Worm (Caenorhabditis elegans): ENCODE measurements around the gene F45D3.1.

The F45D3.1 gene

DNA sequence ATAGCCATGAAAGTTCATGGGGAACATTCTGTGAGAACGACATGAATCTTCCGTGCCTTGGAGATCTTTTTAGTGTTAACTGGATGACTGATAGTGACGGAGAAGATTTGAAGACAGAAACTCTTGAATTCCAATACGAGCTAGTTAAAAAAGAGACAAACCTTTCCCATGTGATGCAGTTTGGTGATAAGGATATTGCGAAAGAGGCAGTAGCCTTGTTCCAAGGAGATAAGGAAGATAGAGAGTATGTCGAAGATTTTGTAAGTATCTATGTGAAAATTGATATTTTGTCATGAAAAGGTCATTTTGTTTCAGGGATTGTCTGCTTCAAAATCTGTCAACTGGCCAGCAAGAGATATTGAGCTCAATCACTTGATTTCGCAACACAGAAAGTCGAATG, 13.0 kb upstream of the F45D3.1 start:
- peak; percentile 12 for TF ChIP-seq F13H6.1 (tag; optimal IDR thresholded peaks at IDR 0.05)
- TF ChIP-seq nhr-6 (tag; optimal IDR thresholded peaks at IDR 0.05), result no peak
- TF ChIP-seq sma-9 (GFP tag; optimal IDR thresholded peaks at IDR 0.05), result peak; percentile 39
- no peak for TF ChIP-seq sma-9 (tag; optimal IDR thresholded peaks at IDR 0.05)
- no peak for TF ChIP-seq mbf-1 (tag; optimal IDR thresholded peaks at IDR 0.05)
- no peak for TF ChIP-seq R02D3.7 (tag; optimal IDR thresholded peaks at IDR 0.05)
- TF ChIP-seq sma-3 (GFP tag; optimal IDR thresholded peaks at IDR 0.05), result no peak
- no peak for TF ChIP-seq sem-4 (tag; optimal IDR thresholded peaks at IDR 0.05)
- TF ChIP-seq skn-1 (tag; optimal IDR thresholded peaks at IDR 0.05), result no peak
- TF ChIP-seq fos-1 (tag; optimal IDR thresholded peaks at IDR 0.05), result peak; percentile 2
- TF ChIP-seq nhr-23 (tag; optimal IDR thresholded peaks at IDR 0.05), result no peak

DNA sequence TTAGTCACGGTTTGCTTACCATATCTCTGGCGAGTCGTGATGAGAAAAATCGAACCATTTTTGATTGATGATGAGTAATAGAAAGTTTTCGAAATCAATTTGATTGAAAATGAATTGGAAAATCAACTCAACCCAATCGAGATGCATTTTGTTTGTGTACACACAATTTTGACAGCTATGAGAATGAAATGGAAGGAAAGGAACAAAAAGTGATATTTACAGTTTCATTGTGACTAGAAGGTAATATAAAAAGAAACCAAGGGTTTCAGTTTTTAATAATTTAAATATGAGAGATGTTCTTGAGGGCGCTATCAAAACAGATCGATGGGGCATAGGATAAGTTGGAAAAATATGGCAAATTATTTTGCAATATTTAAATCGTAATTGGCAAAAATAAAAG, 9.7 kb upstream of the F45D3.1 start, which contains the start of gene cal-1:
Gene cal-1 (minus strand): TSS at position 101 of the 400 bp plus-strand sequence.
- no peak for TF ChIP-seq ceh-82 (tag; optimal IDR thresholded peaks at IDR 0.05)
- TF ChIP-seq sma-3 (GFP tag; optimal IDR thresholded peaks at IDR 0.05), result no peak
- TF ChIP-seq nhr-25 (tag; optimal IDR thresholded peaks at IDR 0.05), result no peak
- no peak for TF ChIP-seq unc-55 (GFP tag; optimal IDR thresholded peaks at IDR 0.05)

DNA sequence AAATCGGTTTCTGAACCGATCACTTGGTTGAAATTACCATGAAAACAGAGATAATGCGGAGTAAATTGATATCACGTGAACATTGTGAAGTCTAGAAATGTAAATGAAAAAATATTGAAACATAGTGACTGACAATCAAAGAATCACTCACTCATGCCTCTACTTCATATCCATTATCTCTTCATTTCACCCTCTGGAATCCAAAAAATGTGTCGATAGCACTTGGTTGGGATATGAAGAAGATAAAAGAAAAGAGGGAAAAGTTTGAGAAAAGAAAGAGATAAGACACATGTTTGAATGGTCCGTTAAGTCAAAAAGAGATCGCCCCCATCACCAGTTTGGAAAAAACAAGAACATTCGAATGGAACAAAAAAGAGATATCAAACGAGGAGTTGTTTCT, 9.1 kb upstream of the F45D3.1 start:
- TF ChIP-seq ztf-1 (GFP tag; conservative IDR thresholded peaks at IDR 0.05), result no peak
- peak; percentile 31 for TF ChIP-seq sma-9 (GFP tag; optimal IDR thresholded peaks at IDR 0.05)
- TF ChIP-seq sma-9 (tag; optimal IDR thresholded peaks at IDR 0.05), result no peak
- no peak for TF ChIP-seq R02D3.7 (tag; optimal IDR thresholded peaks at IDR 0.05)
- TF ChIP-seq skn-1 (tag; optimal IDR thresholded peaks at IDR 0.05), result no peak
- TF ChIP-seq nhr-10 (tag; optimal IDR thresholded peaks at IDR 0.05), result no peak
- peak; percentile 56 for TF ChIP-seq nhr-129 (tag; optimal IDR thresholded peaks at IDR 0.05)
- no peak for TF ChIP-seq nhr-21 (tag; optimal IDR thresholded peaks at IDR 0.05)
- TF ChIP-seq F13H6.1 (tag; optimal IDR thresholded peaks at IDR 0.05), result peak; percentile 60
- TF ChIP-seq lsy-2 (tag; optimal IDR thresholded peaks at IDR 0.05), result peak in 1 of 2 experiments; percentile 46
- no peak for TF ChIP-seq sem-4 (tag; optimal IDR thresholded peaks at IDR 0.05)
- peak; percentile 44 for TF ChIP-seq C34F6.9 (tag; optimal IDR thresholded peaks at IDR 0.05)
- TF ChIP-seq ztf-11 (tag; optimal IDR thresholded peaks at IDR 0.05), result no peak
- TF ChIP-seq ztf-4 (tag; optimal IDR thresholded peaks at IDR 0.05), result no peak
- TF ChIP-seq alr-1 (tag; optimal IDR thresholded peaks at IDR 0.05), result no peak

DNA sequence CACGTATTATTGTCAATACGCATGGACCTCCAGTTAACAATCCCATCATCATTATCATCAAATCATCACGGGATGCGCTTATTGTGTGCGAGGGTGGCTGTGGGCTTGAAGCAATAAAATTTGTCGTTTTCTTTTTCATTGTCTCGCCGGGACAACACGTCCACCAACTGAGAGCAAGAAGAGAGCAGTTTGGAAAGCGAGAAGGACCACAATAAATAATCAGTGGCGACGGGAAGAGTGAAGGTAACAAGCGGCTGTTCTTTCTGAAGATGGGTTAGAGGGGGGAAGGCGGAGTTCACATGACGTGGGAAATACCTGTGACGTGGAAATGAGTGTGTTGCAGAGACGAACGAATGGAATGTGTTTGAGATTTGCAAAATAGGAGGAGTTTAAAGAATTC, 8.1 kb upstream of the F45D3.1 start:
- TF ChIP-seq ztf-11 (tag; optimal IDR thresholded peaks at IDR 0.05) (no peak), crh-2 (tag; optimal IDR thresholded peaks at IDR 0.05) (peak; percentile 65), ZK546.5 (tag; optimal IDR thresholded peaks at IDR 0.05) (no peak), mab-5 (tag; optimal IDR thresholded peaks at IDR 0.05) (peak; percentile 74), lin-13 (GFP tag; optimal IDR thresholded peaks at IDR 0.05) (no peak), C34F6.9 (tag; optimal IDR thresholded peaks at IDR 0.05) (peak; percentile 21), elt-3 (tag; optimal IDR thresholded peaks at IDR 0.05) (no peak), nhr-10 (tag; optimal IDR thresholded peaks at IDR 0.05) (no peak), alr-1 (tag; optimal IDR thresholded peaks at IDR 0.05) (no peak), nhr-77 (tag; optimal IDR thresholded peaks at IDR 0.05) (no peak), ceh-82 (tag; optimal IDR thresholded peaks at IDR 0.05) (no peak), ceh-16 (tag; optimal IDR thresholded peaks at IDR 0.05) (no peak), nhr-6 (tag; optimal IDR thresholded peaks at IDR 0.05) (no peak), lin-39 (tag; optimal IDR thresholded peaks at IDR 0.05) (no peak), egl-27 (tag; optimal IDR thresholded peaks at IDR 0.05) (no peak), unc-62 (GFP tag; optimal IDR thresholded peaks at IDR 0.05) (no peak), peb-1 (tag; optimal IDR thresholded peaks at IDR 0.05) (no peak), nhr-129 (tag; optimal IDR thresholded peaks at IDR 0.05) (peak; percentile 71), gmeb-1 (tag; optimal IDR thresholded peaks at IDR 0.05) (no peak), nhr-25 (tag; optimal IDR thresholded peaks at IDR 0.05) (no peak), lsy-2 (tag; optimal IDR thresholded peaks at IDR 0.05) (peak in 1 of 2 experiments; percentile 56), nhr-23 (tag; optimal IDR thresholded peaks at IDR 0.05) (no peak), aly-2 (tag; optimal IDR thresholded peaks at IDR 0.05) (no peak), nhr-11 (tag; optimal IDR thresholded peaks at IDR 0.05) (no peak), lin-11 (tag; optimal IDR thresholded peaks at IDR 0.05) (no peak), skn-1 (tag; optimal IDR thresholded peaks at IDR 0.05) (no peak), unc-39 (tag; optimal IDR thresholded peaks at IDR 0.05) (no peak), F13H6.1 (tag; optimal IDR thresholded peaks at IDR 0.05) (peak; percentile 88), elt-1 (tag; optimal IDR thresholded peaks at IDR 0.05) (no peak), zag-1 (tag; optimal IDR thresholded peaks at IDR 0.05) (no peak), dmd-4 (tag; optimal IDR thresholded peaks at IDR 0.05) (no peak), sma-9 (GFP tag; optimal IDR thresholded peaks at IDR 0.05) (peak; percentile 77), sma-9 (tag; optimal IDR thresholded peaks at IDR 0.05) (no peak), R02D3.7 (tag; optimal IDR thresholded peaks at IDR 0.05) (no peak), sem-4 (tag; optimal IDR thresholded peaks at IDR 0.05) (no peak), ztf-4 (tag; optimal IDR thresholded peaks at IDR 0.05) (peak; percentile 40), nhr-21 (tag; optimal IDR thresholded peaks at IDR 0.05) (no peak), nhr-12 (tag; optimal IDR thresholded peaks at IDR 0.05) (no peak), fos-1 (tag; optimal IDR thresholded peaks at IDR 0.05) (no peak), sma-3 (GFP tag; optimal IDR thresholded peaks at IDR 0.05) (no peak), blmp-1 (tag; optimal IDR thresholded peaks at IDR 0.05; ENCODE audit: insufficient read depth) (no peak), ztf-1 (GFP tag; conservative IDR thresholded peaks at IDR 0.05) (no peak), Y55F3AM.14 (GFP tag; optimal IDR thresholded peaks at IDR 0.05) (no peak), unc-55 (GFP tag; optimal IDR thresholded peaks at IDR 0.05) (no peak)

Data from whole organism, L2 larva.